Fruit fly (Drosophila melanogaster) whole organism, pupa: Measurements from ENCODE around the gene cocoon.

Source experiments
- CG10348 ChIP-seq: fragments of 200-800 bp; sonication (Bioruptor generic); IDR thresholded peaks from 2 replicates; pipeline ENCODE4 v1.3.6; 2022; ENCODE audit warnings: missing biosample characterization, missing genetic modification characterization
- CG12605 ChIP-seq: fragments of 200-800 bp; sonication (Bioruptor generic); IDR thresholded peaks from 2 replicates; pipeline ENCODE4 v1.3.6; 2022; ENCODE audit warnings: missing biosample characterization, missing genetic modification characterization
- CG13204 ChIP-seq: fragments of 200-800 bp; sonication (Bioruptor generic); optimal IDR thresholded peaks from 2 replicates; lab custom pipeline; 2018; ENCODE audit warnings: missing biosample characterization, mild to moderate bottlenecking, missing genetic modification characterization, moderate library complexity
- CG14655 ChIP-seq: fragments of 200-800 bp; sonication (Bioruptor generic); optimal IDR thresholded peaks from 3 replicates; lab custom pipeline; 2017; ENCODE audit warnings: mild to moderate bottlenecking, missing biosample characterization, missing genetic modification reagents, missing genetic modification characterization
- CG15710 ChIP-seq: fragments of 200-800 bp; sonication (Bioruptor generic); optimal IDR thresholded peaks from 2 replicates; lab custom pipeline; 2018; ENCODE audit warnings: missing biosample characterization, mild to moderate bottlenecking, missing genetic modification characterization, moderate library complexity
- CG17806 ChIP-seq: fragments of 200-800 bp; sonication (Bioruptor generic); optimal IDR thresholded peaks from 2 replicates; lab custom pipeline; 2018; ENCODE audit warnings: missing biosample characterization, mild to moderate bottlenecking, missing genetic modification characterization, moderate library complexity
- CG32121 ChIP-seq: fragments of 200-800 bp; sonication (Bioruptor generic); IDR thresholded peaks from 2 replicates; pipeline ENCODE4 v1.3.6; 2022; ENCODE audit warnings: missing biosample characterization, missing genetic modification characterization
- CG34367 ChIP-seq: fragments of 200-800 bp; sonication (Bioruptor generic); optimal IDR thresholded peaks from 2 replicates; lab custom pipeline; 2018; ENCODE audit warnings: missing biosample characterization, mild to moderate bottlenecking, missing genetic modification characterization
- CG4496 ChIP-seq: fragments of 200-800 bp; sonication (Bioruptor generic); IDR thresholded peaks from 3 replicates; pipeline ENCODE4 v1.3.6; 2022; ENCODE audit warnings: missing biosample characterization, missing genetic modification characterization
- CG8159 ChIP-seq: fragments of 200-800 bp; sonication (Bioruptor generic); optimal IDR thresholded peaks from 3 replicates; lab custom pipeline; 2018; ENCODE audit warnings: missing biosample characterization, mild to moderate bottlenecking, missing genetic modification characterization, moderate library complexity
- CG8301 ChIP-seq: fragments of 200-800 bp; sonication (Bioruptor generic); optimal IDR thresholded peaks from 2 replicates; lab custom pipeline; 2018; ENCODE audit warnings: missing biosample characterization, mild to moderate bottlenecking, missing genetic modification characterization
- CG9948 ChIP-seq: fragments of 200-800 bp; sonication (Bioruptor generic); optimal IDR thresholded peaks from 2 replicates; lab custom pipeline; 2018; ENCODE audit warnings: missing biosample characterization, mild to moderate bottlenecking, missing genetic modification characterization, moderate library complexity
- D1 ChIP-seq: fragments of 200-800 bp; sonication (Bioruptor generic); optimal IDR thresholded peaks from 2 replicates; lab custom pipeline; 2018; ENCODE audit warnings: missing biosample characterization, mild to moderate bottlenecking, missing genetic modification characterization, moderate library complexity
- EcR ChIP-seq: fragments of 200-800 bp; sonication (Bioruptor generic); optimal IDR thresholded peaks from 3 replicates; lab custom pipeline; 2019; ENCODE audit warnings: missing biosample characterization, missing genetic modification characterization, mild to moderate bottlenecking, moderate library complexity, missing genetic modification reagents
- Ets98B ChIP-seq: fragments of 200-800 bp; sonication (Bioruptor generic); IDR thresholded peaks from 2 replicates; pipeline ENCODE4 v1.3.6; 2022; ENCODE audit warnings: missing biosample characterization, missing genetic modification characterization
- Pif1A ChIP-seq: fragments of 200-800 bp; sonication (Bioruptor generic); optimal IDR thresholded peaks from 3 replicates; lab custom pipeline; 2016; ENCODE audit warnings: missing biosample characterization, missing genetic modification characterization
- Pif1B ChIP-seq: fragments of 200-800 bp; sonication (Bioruptor generic); optimal IDR thresholded peaks from 3 replicates; lab custom pipeline; 2016; ENCODE audit warnings: missing biosample characterization, missing genetic modification characterization
- Snoo ChIP-seq: fragments of 200-800 bp; sonication (Bioruptor generic); optimal IDR thresholded peaks from 3 replicates; lab custom pipeline; 2017; ENCODE audit warnings: missing biosample characterization, mild to moderate bottlenecking, missing genetic modification characterization, inconsistent platforms
- fd96Ca ChIP-seq: fragments of 200-800 bp; sonication (Bioruptor generic); IDR thresholded peaks from 3 replicates; pipeline ENCODE4 v1.3.6; 2022; ENCODE audit warnings: missing biosample characterization, missing genetic modification characterization
- gl ChIP-seq: fragments of 200-800 bp; sonication (Bioruptor generic); optimal IDR thresholded peaks from 2 replicates; lab custom pipeline; 2018; ENCODE audit warnings: missing biosample characterization, mild to moderate bottlenecking, missing genetic modification characterization
- rn ChIP-seq: fragments of 200-800 bp; sonication (Bioruptor generic); IDR thresholded peaks from 2 replicates; pipeline ENCODE4 v1.3.6; 2022; ENCODE audit warnings: missing biosample characterization, missing genetic modification characterization

cocoon gene

DNA sequence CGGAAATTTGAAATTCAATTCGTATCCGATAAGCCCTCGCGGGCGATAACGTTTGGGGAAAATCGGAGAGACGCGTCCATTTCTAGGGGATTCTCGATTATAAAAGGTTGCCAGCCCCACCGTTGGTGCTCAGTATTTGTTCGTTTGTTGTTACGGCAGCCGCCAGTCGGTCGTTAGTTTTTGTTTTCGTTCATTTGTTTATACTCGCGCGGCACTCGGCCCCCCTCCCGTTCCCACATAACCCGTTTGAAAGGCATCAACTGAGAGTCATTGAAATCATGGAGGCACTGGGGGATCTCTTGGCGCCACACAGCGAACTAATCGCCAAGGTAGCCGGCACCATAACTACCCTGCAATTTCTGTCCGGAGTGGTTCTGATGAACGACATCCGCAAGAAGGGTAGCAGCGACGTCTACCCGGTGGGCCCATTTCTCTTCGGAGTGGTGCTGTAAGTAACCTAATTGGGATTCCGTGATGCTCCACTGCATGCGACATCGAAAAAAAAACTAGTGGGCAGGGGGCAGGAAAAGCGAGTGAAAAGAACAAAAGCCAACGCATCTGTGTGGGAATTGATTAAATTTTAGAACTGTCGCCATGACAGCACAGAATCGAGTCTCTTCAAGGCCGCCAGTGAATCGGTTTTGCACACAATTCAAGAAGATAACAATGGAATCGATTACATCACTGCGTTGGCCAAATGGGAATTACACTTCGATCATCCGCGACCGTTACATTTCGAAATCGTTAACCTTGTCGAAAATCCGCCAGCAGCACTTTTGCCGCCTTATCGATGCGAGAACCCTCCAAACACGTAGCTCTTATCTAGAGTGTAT lies 27.1 kb upstream of the cocoon start, which contains the start of gene CG7272:
Gene CG7272 (plus strand): TSS at position 126 of the 833 bp plus-strand sequence.
- no peak for TF ChIP-seq rn (GFP tag; lab: Robert Waterston, UW)
- no peak for TF ChIP-seq Snoo (tag; lab: Kevin White, UChicago)
- TF ChIP-seq CG4496 (GFP tag; lab: Robert Waterston, UW) = peak; percentile 57; the same call in 2 of the 3 replicates
- TF ChIP-seq CG9948 (tag; lab: Kevin White, UChicago) = no peak
- peak; percentile 49; the same call in 1 of the 2 replicates for TF ChIP-seq CG32121 (GFP tag; lab: Robert Waterston, UW)
- TF ChIP-seq EcR = peak; percentile 44
- no peak for TF ChIP-seq CG13204 (GFP tag; lab: Kevin White, UChicago)
- TF ChIP-seq Pif1A = no peak
- TF ChIP-seq CG8301 (tag; lab: Kevin White, UChicago) = peak; percentile 42
- TF ChIP-seq CG14655 (GFP tag; lab: Kevin White, UChicago) = no peak
- TF ChIP-seq CG17806 (tag; lab: Kevin White, UChicago) = no peak
- peak; percentile 3 for TF ChIP-seq CG15710 (tag; lab: Kevin White, UChicago)
- TF ChIP-seq fd96Ca (GFP tag; lab: Robert Waterston, UW) = peak; percentile 60; the same call in 1 of the 3 replicates
- peak; percentile 58; the same call in 1 of the 2 replicates for TF ChIP-seq Ets98B (GFP tag; lab: Robert Waterston, UW)
- TF ChIP-seq gl = no peak
- TF ChIP-seq Pif1B = no peak
- TF ChIP-seq D1 (tag; lab: Kevin White, UChicago) = peak; percentile 0
- no peak for TF ChIP-seq CG10348
- no peak for TF ChIP-seq CG34367 (tag; lab: Kevin White, UChicago)
- 0 out of 2 replicates have a peak, but pooled peaks have one; percentile 25 for TF ChIP-seq CG12605 (GFP tag; lab: Robert Waterston, UW)
- no peak for TF ChIP-seq CG8159

- TF ChIP-seq CG15710 (tag; lab: Kevin White, UChicago) (peak; percentile 7), CG9948 (tag; lab: Kevin White, UChicago) (no peak)
These were observed 24.8 kb upstream of the cocoon start, which contains the start of gene CG7275 for dm6 chr3L:15498745-15499144. Gene CG7275, plus strand, starts transcription at chr3L:15498959.

DNA sequence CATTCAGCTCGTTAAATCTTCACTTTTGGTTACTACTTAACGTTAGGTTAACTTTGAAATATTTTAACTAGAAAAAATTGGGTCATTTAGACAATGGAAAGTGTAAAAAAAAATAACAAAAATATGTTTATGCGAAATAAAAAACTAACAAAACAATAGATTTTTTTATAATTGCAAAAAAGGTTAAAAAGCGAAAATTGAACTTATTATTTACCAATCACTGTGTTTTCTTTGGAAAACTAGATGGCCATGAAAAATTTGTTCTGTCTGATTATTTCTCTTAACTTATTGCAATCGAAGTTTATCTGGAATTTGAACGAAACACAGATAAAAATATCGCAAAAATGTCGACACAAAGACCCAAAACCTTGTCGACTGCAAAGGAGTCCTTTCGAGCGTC lies 24.0 kb upstream of the cocoon start, which contains the start of gene CG7276:
Gene CG7276 (plus strand): TSS at position 301 of the 400 bp plus-strand sequence.
- no peak for TF ChIP-seq Pif1B
- TF ChIP-seq fd96Ca (GFP tag; lab: Robert Waterston, UW) = no peak
- TF ChIP-seq Pif1A = no peak
- no peak for TF ChIP-seq CG10348
- TF ChIP-seq CG17806 (tag; lab: Kevin White, UChicago) = no peak
- TF ChIP-seq CG15710 (tag; lab: Kevin White, UChicago) = no peak
- TF ChIP-seq Ets98B (GFP tag; lab: Robert Waterston, UW) = no peak
- TF ChIP-seq Snoo (tag; lab: Kevin White, UChicago) = no peak
- no peak for TF ChIP-seq CG4496 (GFP tag; lab: Robert Waterston, UW)
- no peak for TF ChIP-seq CG9948 (tag; lab: Kevin White, UChicago)
- TF ChIP-seq CG13204 (GFP tag; lab: Kevin White, UChicago) = no peak
- TF ChIP-seq D1 (tag; lab: Kevin White, UChicago) = no peak
- no peak for TF ChIP-seq CG8301 (tag; lab: Kevin White, UChicago)
- no peak for TF ChIP-seq CG8159
- TF ChIP-seq EcR = no peak

- no peak for TF ChIP-seq CG34367 (tag; lab: Kevin White, UChicago)
- no peak for TF ChIP-seq Pif1A
- TF ChIP-seq CG8301 (tag; lab: Kevin White, UChicago) = no peak
- no peak for TF ChIP-seq D1 (tag; lab: Kevin White, UChicago)
- no peak for TF ChIP-seq Ets98B (GFP tag; lab: Robert Waterston, UW)
- TF ChIP-seq CG15710 (tag; lab: Kevin White, UChicago) = no peak
- TF ChIP-seq CG14655 (GFP tag; lab: Kevin White, UChicago) = no peak
- no peak for TF ChIP-seq CG32121 (GFP tag; lab: Robert Waterston, UW)
- no peak for TF ChIP-seq CG8159
- no peak for TF ChIP-seq CG17806 (tag; lab: Kevin White, UChicago)
- TF ChIP-seq fd96Ca (GFP tag; lab: Robert Waterston, UW) = no peak
- TF ChIP-seq CG13204 (GFP tag; lab: Kevin White, UChicago) = no peak
- no peak for TF ChIP-seq gl
- no peak for TF ChIP-seq rn (GFP tag; lab: Robert Waterston, UW)
- TF ChIP-seq Snoo (tag; lab: Kevin White, UChicago) = no peak
- TF ChIP-seq EcR = no peak
- no peak for TF ChIP-seq CG9948 (tag; lab: Kevin White, UChicago)
- TF ChIP-seq CG4496 (GFP tag; lab: Robert Waterston, UW) = no peak
These were observed 22.4 kb upstream of the cocoon start, which contains the start of gene CG13455 for dm6 chr3L:15496274-15496673. Gene CG13455, plus strand, starts transcription at chr3L:15496574.

DNA sequence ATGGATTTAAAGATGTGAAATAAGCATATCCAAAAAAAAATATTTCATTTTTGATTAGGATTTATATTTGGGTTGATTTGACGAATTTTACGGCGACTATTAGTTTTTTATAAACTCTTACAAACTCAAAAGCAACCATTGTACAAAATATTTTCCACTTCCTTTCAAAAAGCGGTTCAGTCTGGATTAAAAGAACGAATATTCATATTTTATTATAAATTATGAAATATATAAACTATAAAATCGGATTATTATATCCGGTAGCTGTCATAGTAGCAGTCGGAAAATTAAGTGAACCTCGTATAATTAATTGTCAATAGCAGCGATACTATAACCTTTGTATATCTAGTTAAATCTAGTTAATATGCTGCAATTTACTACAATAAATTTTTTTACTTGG lies 21.5 kb upstream of the cocoon start, which contains the start of gene CG12355:
Gene CG12355 (minus strand): TSS at position 101 of the 400 bp plus-strand sequence.
- TF ChIP-seq CG34367 (tag; lab: Kevin White, UChicago) = no peak
- TF ChIP-seq CG10348 = no peak
- no peak for TF ChIP-seq CG14655 (GFP tag; lab: Kevin White, UChicago)
- no peak for TF ChIP-seq rn (GFP tag; lab: Robert Waterston, UW)
- TF ChIP-seq fd96Ca (GFP tag; lab: Robert Waterston, UW) = no peak
